Worm (Caenorhabditis elegans) whole organism, late embryonic: ENCODE measurements around the gene cpf-2.

Experiments
- C38D4.7 ChIP-seq: fragments of 200-800 bp; sonication (Bioruptor generic); optimal IDR thresholded peaks from 2 replicates; lab custom pipeline; 2018; ENCODE audit warnings: mild to moderate bottlenecking, missing genetic modification characterization, moderate library complexity, missing compliant biosample characterization
- F13H6.1 ChIP-seq: sonication (generic microtip); optimal IDR thresholded peaks from 2 replicates; lab custom pipeline; 2016; ENCODE audit warnings: missing genetic modification characterization, missing compliant biosample characterization
- K02D7.2 ChIP-seq: sonication (generic microtip); optimal IDR thresholded peaks from 2 replicates; lab custom pipeline; 2017; ENCODE audit warnings: mild to moderate bottlenecking, missing genetic modification characterization, missing compliant biosample characterization
- ceh-14 ChIP-seq: sonication (generic microtip); optimal IDR thresholded peaks from 2 replicates; lab custom pipeline; 2016; ENCODE audit warnings: missing genotype, missing genetic modification characterization, missing compliant biosample characterization
- ceh-22 ChIP-seq: sonication (generic microtip); optimal IDR thresholded peaks from 2 replicates; lab custom pipeline; 2017; ENCODE audit warnings: missing biosample characterization, missing genetic modification characterization
- ceh-24 ChIP-seq: sonication (generic microtip); optimal IDR thresholded peaks from 2 replicates; lab custom pipeline; 2016; ENCODE audit warnings: mild to moderate bottlenecking, missing genetic modification characterization, missing compliant biosample characterization
- ceh-30 ChIP-seq: fragments of 150-350 bp; optimal IDR thresholded peaks from 2 replicates; lab custom pipeline; 2014; ENCODE audit warnings: missing biosample characterization, missing genetic modification characterization
- ceh-31 ChIP-seq: sonication (generic microtip); optimal IDR thresholded peaks from 2 replicates; lab custom pipeline; 2016; ENCODE audit warnings: missing genetic modification characterization, missing compliant biosample characterization
- ceh-34 ChIP-seq: sonication (generic microtip); optimal IDR thresholded peaks from 2 replicates; lab custom pipeline; 2016; ENCODE audit warnings: mild to moderate bottlenecking, missing genetic modification characterization, missing compliant biosample characterization
- ceh-6 ChIP-seq: fragments of 200-800 bp; sonication (Bioruptor generic); optimal IDR thresholded peaks from 2 replicates; lab custom pipeline; 2018; ENCODE audit warnings: mild to moderate bottlenecking, missing genetic modification characterization, missing compliant biosample characterization
- ceh-9 ChIP-seq: sonication (generic microtip); optimal IDR thresholded peaks from 2 replicates; lab custom pipeline; 2016; ENCODE audit warnings: mild to moderate bottlenecking, missing genetic modification characterization, inconsistent platforms, missing compliant biosample characterization
- che-1 ChIP-seq: sonication (generic microtip); optimal IDR thresholded peaks from 2 replicates; lab custom pipeline; 2016; ENCODE audit warnings: mild to moderate bottlenecking, missing genetic modification characterization, missing compliant biosample characterization
- dve-1 ChIP-seq: sonication (generic microtip); optimal IDR thresholded peaks from 2 replicates; lab custom pipeline; 2017; ENCODE audit warnings: antibody characterized with exemption, mild to moderate bottlenecking, missing genetic modification characterization, missing compliant biosample characterization
- elt-4 ChIP-seq: sonication (generic microtip); optimal IDR thresholded peaks from 2 replicates; lab custom pipeline; 2016; ENCODE audit warnings: missing genetic modification characterization, missing compliant biosample characterization
- ets-4 ChIP-seq: sonication (generic microtip); optimal IDR thresholded peaks from 2 replicates; lab custom pipeline; 2016; ENCODE audit warnings: missing genetic modification characterization, missing compliant biosample characterization
- eyg-1 ChIP-seq: sonication (generic microtip); optimal IDR thresholded peaks from 2 replicates; lab custom pipeline; 2016; ENCODE audit warnings: missing genotype, missing genetic modification characterization, missing compliant biosample characterization
- fax-1 ChIP-seq: sonication (generic microtip); optimal IDR thresholded peaks from 2 replicates; lab custom pipeline; 2016; ENCODE audit warnings: missing genotype, missing genetic modification characterization, missing compliant biosample characterization
- hlh-6 ChIP-seq: sonication (generic microtip); optimal IDR thresholded peaks from 2 replicates; lab custom pipeline; 2016; ENCODE audit warnings: missing genotype, missing genetic modification characterization, missing compliant biosample characterization
- madf-2 ChIP-seq: sonication (generic microtip); optimal IDR thresholded peaks from 2 replicates; lab custom pipeline; 2017; ENCODE audit warnings: missing genetic modification characterization, missing compliant biosample characterization
- mec-3 ChIP-seq: sonication (generic microtip); optimal IDR thresholded peaks from 2 replicates; lab custom pipeline; 2016; ENCODE audit warnings: borderline replicate concordance, missing genetic modification characterization, missing compliant biosample characterization
- nfya-1 ChIP-seq: sonication (generic microtip); optimal IDR thresholded peaks from 2 replicates; lab custom pipeline; 2017; ENCODE audit warnings: missing genetic modification characterization, mild to moderate bottlenecking, missing compliant biosample characterization, antibody characterized with exemption, moderate library complexity
- nhr-11 ChIP-seq: fragments of 150-350 bp; optimal IDR thresholded peaks from 2 replicates; lab custom pipeline; 2014; ENCODE audit warnings: missing biosample characterization, missing genetic modification characterization
- odd-2 ChIP-seq: sonication (generic microtip); optimal IDR thresholded peaks from 2 replicates; lab custom pipeline; 2017; ENCODE audit warnings: antibody characterized with exemption, mild to moderate bottlenecking, missing genetic modification characterization, missing compliant biosample characterization
- pag-3 ChIP-seq: sonication (generic microtip); optimal IDR thresholded peaks from 2 replicates; lab custom pipeline; 2016; ENCODE audit warnings: missing compliant biosample characterization, missing genetic modification characterization, borderline replicate concordance
- pat-9 ChIP-seq: fragments of 200-800 bp; sonication (Bioruptor generic); optimal IDR thresholded peaks from 2 replicates; lab custom pipeline; 2018; ENCODE audit warnings: mild to moderate bottlenecking, missing genetic modification characterization, moderate library complexity, missing compliant biosample characterization
- pax-1 ChIP-seq: fragments of 150-350 bp; optimal IDR thresholded peaks from 2 replicates; lab custom pipeline; 2014; ENCODE audit warnings: missing biosample characterization, missing genetic modification characterization
- pha-2 ChIP-seq: sonication (generic microtip); optimal IDR thresholded peaks from 2 replicates; lab custom pipeline; 2017; ENCODE audit warnings: mild to moderate bottlenecking, missing genetic modification characterization, missing compliant biosample characterization
- ref-2 ChIP-seq: sonication (generic microtip); optimal IDR thresholded peaks from 2 replicates; lab custom pipeline; 2016; ENCODE audit warnings: missing genetic modification characterization, missing compliant biosample characterization
- rnt-1 ChIP-seq: sonication (generic microtip); optimal IDR thresholded peaks from 2 replicates; lab custom pipeline; 2016; ENCODE audit warnings: missing genetic modification characterization, missing compliant biosample characterization
- sdc-2 ChIP-seq: sonication (generic microtip); optimal IDR thresholded peaks from 2 replicates; lab custom pipeline; 2016; ENCODE audit warnings: missing genotype, missing genetic modification characterization, missing compliant biosample characterization
- sox-2 ChIP-seq: fragments of 200-800 bp; sonication (Bioruptor generic); IDR thresholded peaks from 2 replicates; pipeline ENCODE4 v1.3.6; 2022; ENCODE audit warnings: missing genetic modification reagents, missing genetic modification characterization, missing compliant biosample characterization
- ttx-3 ChIP-seq: sonication (generic microtip); optimal IDR thresholded peaks from 2 replicates; lab custom pipeline; 2016; ENCODE audit warnings: missing genetic modification reagents, missing genetic modification characterization, missing compliant biosample characterization
- unc-42 ChIP-seq: sonication (generic microtip); optimal IDR thresholded peaks from 2 replicates; lab custom pipeline; 2016; ENCODE audit warnings: missing genotype, missing genetic modification characterization, missing compliant biosample characterization
- unc-86 ChIP-seq: sonication (generic microtip); optimal IDR thresholded peaks from 2 replicates; lab custom pipeline; 2016; ENCODE audit warnings: missing genetic modification characterization, missing compliant biosample characterization
- zip-5 ChIP-seq: sonication (generic microtip); optimal IDR thresholded peaks from 2 replicates; lab custom pipeline; 2016; ENCODE audit warnings: missing genetic modification characterization, missing compliant biosample characterization
- ztf-16 ChIP-seq: sonication (generic microtip); optimal IDR thresholded peaks from 2 replicates; lab custom pipeline; 2017; ENCODE audit warnings: missing genetic modification characterization, missing compliant biosample characterization

The cpf-2 gene

ce11 chrIII:13275784-13276183 is 7.1 kb upstream of the cpf-2 start (continued):
- TF ChIP-seq nhr-11 (tag; lab: Kevin White, UChicago) = no peak
- no peak for TF ChIP-seq pat-9 (tag; lab: Kevin White, UChicago)
- TF ChIP-seq ttx-3 (tag; lab: Kevin White, UChicago) = no peak
- no peak for TF ChIP-seq che-1 (tag; lab: Kevin White, UChicago)
- peak; percentile 39 for TF ChIP-seq dve-1 (tag; lab: Kevin White, UChicago)
- TF ChIP-seq madf-2 (tag; lab: Kevin White, UChicago) = no peak

ce11 chrIII:13272788-13273187 is 4.1 kb upstream of the cpf-2 start:
- TF ChIP-seq odd-2 (tag; lab: Kevin White, UChicago) (no peak), ttx-3 (tag; lab: Kevin White, UChicago) (no peak), K02D7.2 (no peak), ceh-30 (no peak), pag-3 (no peak), ceh-31 (tag; lab: Kevin White, UChicago) (no peak), ceh-34 (tag; lab: Kevin White, UChicago) (no peak), unc-42 (tag; lab: Kevin White, UChicago) (no peak), mec-3 (tag; lab: Kevin White, UChicago) (no peak), ref-2 (tag; lab: Kevin White, UChicago) (no peak), ceh-24 (no peak), fax-1 (tag; lab: Kevin White, UChicago) (no peak)

- no peak for TF ChIP-seq ceh-22
- no peak for TF ChIP-seq unc-86
- no peak for TF ChIP-seq pha-2 (tag; lab: Kevin White, UChicago)
- TF ChIP-seq sdc-2 = peak; percentile 81
These were observed 3.5 kb upstream of the cpf-2 start for ce11 chrIII:13272227-13272626.

- TF ChIP-seq unc-42 (tag; lab: Kevin White, UChicago) = peak; percentile 53
- TF ChIP-seq eyg-1 (tag; lab: Kevin White, UChicago) = no peak
- TF ChIP-seq, all 69 proteins: peak for 1
These were observed 2.2 kb upstream of the cpf-2 start for ce11 chrIII:13270896-13271295.

ce11 chrIII:13267046-13267445 is 1.6 kb downstream of the cpf-2 start:
- TF ChIP-seq F13H6.1 = no peak
- TF ChIP-seq pag-3 = no peak
- TF ChIP-seq nfya-1 (tag; lab: Kevin White, UChicago) = no peak
- no peak for TF ChIP-seq sox-2 (GFP tag; lab: Robert Waterston, UW)
- TF ChIP-seq ceh-31 (tag; lab: Kevin White, UChicago) = no peak
- TF ChIP-seq K02D7.2 = no peak
- no peak for TF ChIP-seq pat-9 (tag; lab: Kevin White, UChicago)
- TF ChIP-seq ref-2 (tag; lab: Kevin White, UChicago) = no peak
- TF ChIP-seq ceh-14 = no peak
- TF ChIP-seq fax-1 (tag; lab: Kevin White, UChicago) = no peak
- no peak for TF ChIP-seq ztf-16
- TF ChIP-seq nhr-11 (tag; lab: Kevin White, UChicago) = no peak
- TF ChIP-seq ceh-9 (tag; lab: Kevin White, UChicago) = no peak
- TF ChIP-seq ceh-30 = no peak

- no peak for TF ChIP-seq F13H6.1
- no peak for TF ChIP-seq ttx-3 (tag; lab: Kevin White, UChicago)
- no peak for TF ChIP-seq zip-5 (tag; lab: Kevin White, UChicago)
- TF ChIP-seq unc-86 = no peak
- no peak for TF ChIP-seq sox-2 (GFP tag; lab: Robert Waterston, UW)
- no peak for TF ChIP-seq ceh-6
- TF ChIP-seq C38D4.7 (GFP tag; lab: Kevin White, UChicago) = no peak
- no peak for TF ChIP-seq ceh-24
- TF ChIP-seq dve-1 (tag; lab: Kevin White, UChicago) = no peak
- TF ChIP-seq pax-1 (tag; lab: Kevin White, UChicago) = no peak
- no peak for TF ChIP-seq ets-4 (tag; lab: Kevin White, UChicago)
- TF ChIP-seq elt-4 = no peak
- TF ChIP-seq ceh-14 = no peak
- no peak for TF ChIP-seq ceh-9 (tag; lab: Kevin White, UChicago)
- no peak for TF ChIP-seq rnt-1 (tag; lab: Kevin White, UChicago)
- TF ChIP-seq hlh-6 (tag; lab: Kevin White, UChicago) = no peak
These were observed 3.1 kb downstream of the cpf-2 start, which contains the start of gene F56A8.5 for ce11 chrIII:13265566-13265965. Gene F56A8.5 (plus strand): TSS chrIII:13265866.
